Worm (Caenorhabditis elegans) whole organism, mixed stage, embryonic: ENCODE results near the gene C54F6.15.

Experiments
- ceh-83 ChIP-seq: fragments of 200-800 bp; sonication (Bioruptor generic); optimal IDR thresholded peaks from 2 replicates; lab custom pipeline; 2018; ENCODE audit warnings: mild to moderate bottlenecking, missing genetic modification characterization, missing compliant biosample characterization
- elt-3 ChIP-seq: fragments of 150-350 bp; optimal IDR thresholded peaks from 2 replicates; lab custom pipeline; 2014; ENCODE audit warnings: missing biosample characterization, missing genetic modification characterization
- mep-1 ChIP-seq: fragments of 150-350 bp; optimal IDR thresholded peaks from 2 replicates; lab custom pipeline; 2017; ENCODE audit warnings: missing biosample characterization, missing genetic modification reagents, missing genetic modification characterization, inconsistent platforms
- nhr-12 ChIP-seq: fragments of 150-350 bp; optimal IDR thresholded peaks from 2 replicates; lab custom pipeline; 2014; ENCODE audit warnings: missing biosample characterization, missing genetic modification characterization
- nhr-28 ChIP-seq: fragments of 150-350 bp; optimal IDR thresholded peaks from 2 replicates; lab custom pipeline; 2014; ENCODE audit warnings: missing biosample characterization, missing genetic modification characterization
- pha-4 ChIP-seq: fragments of 150-350 bp; optimal IDR thresholded peaks from 2 replicates; lab custom pipeline; 2018; ENCODE audit warnings: missing biosample characterization, missing genetic modification reagents, missing genetic modification characterization
- zip-8 ChIP-seq: fragments of 150-350 bp; optimal IDR thresholded peaks from 2 replicates; lab custom pipeline; 2014; ENCODE audit warnings: missing biosample characterization, missing genetic modification characterization

DNA sequence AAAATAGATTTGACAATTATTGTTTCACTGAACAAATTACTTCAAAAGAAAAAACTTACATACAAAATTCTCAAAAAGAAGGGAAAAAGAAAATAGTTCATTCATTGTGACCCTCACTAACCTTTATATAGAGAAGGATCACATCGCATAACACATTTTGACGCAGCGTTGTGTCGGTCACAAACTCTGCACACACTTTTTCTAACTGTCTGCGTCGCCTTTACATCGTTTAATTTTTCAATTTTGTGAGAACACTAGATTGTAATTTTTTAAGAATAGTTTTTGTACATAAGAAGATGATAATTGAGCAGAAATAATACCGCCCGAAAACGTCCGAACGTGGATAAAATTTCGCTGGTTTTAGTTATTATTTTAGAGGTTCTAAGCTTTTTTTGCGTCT, 41.2 kb downstream of the C54F6.15 start, which contains the start of gene C18B10.6:
- TF ChIP-seq nhr-28 (tag; lab: Kevin White, UChicago) (no peak), elt-3 (no peak), zip-8 (tag; lab: Kevin White, UChicago) (no peak), mep-1 (tag; lab: Kevin White, UChicago) (no peak), pha-4 (tag; lab: Kevin White, UChicago) (no peak), nhr-12 (tag; lab: Kevin White, UChicago) (no peak), ceh-83 (GFP tag; lab: Kevin White, UChicago) (no peak)
